Worm (Caenorhabditis elegans) whole organism, L4/young adult: ENCODE results near the gene VZK822L.2.

Experiments
- W03F9.2 ChIP-seq: fragments of 150-350 bp; optimal IDR thresholded peaks from 2 replicates; lab custom pipeline; 2014; ENCODE audit warnings: missing biosample characterization, missing genetic modification characterization
- dao-5 ChIP-seq: sonication (generic microtip); optimal IDR thresholded peaks from 2 replicates; lab custom pipeline; 2016; ENCODE audit warnings: missing genotype, missing genetic modification characterization, moderate library complexity, missing compliant biosample characterization
- him-1 ChIP-seq: sonication (generic microtip); optimal IDR thresholded peaks from 2 replicates; lab custom pipeline; 2016; ENCODE audit warnings: missing genotype, missing genetic modification reagents, missing genetic modification characterization, missing compliant biosample characterization

ce11 chrIV:11950270-11950669 is 38.4 kb downstream of the VZK822L.2 start, which contains the start of gene tbx-36:
- TF ChIP-seq W03F9.2 (tag; lab: Kevin White, UChicago) = no peak
- no peak for TF ChIP-seq dao-5 (tag; lab: Kevin White, UChicago)
- TF ChIP-seq him-1 = no peak
